Worm (Caenorhabditis elegans): ENCODE data around the gene ugt-13.

Gene ugt-13

ce11 chrV:4957619-4958018 is 48.9 kb downstream of the ugt-13 start:
- TF ChIP-seq dao-5 (tag; optimal IDR thresholded peaks at IDR 0.05), result no peak

- TF ChIP-seq W03F9.2 (tag; optimal IDR thresholded peaks at IDR 0.05) (no peak), dao-5 (tag; optimal IDR thresholded peaks at IDR 0.05) (no peak), him-1 (tag; optimal IDR thresholded peaks at IDR 0.05) (no peak)
Observed at ce11 chrV:4960686-4961085, 52.0 kb downstream of the ugt-13 start.

Data from whole organism, L4/young adult.